Worm (Caenorhabditis elegans) whole organism, midembryonic: ENCODE results near the gene K08D10.10.

Experiments used
- T22C8.4 ChIP-seq: fragments of 200-800 bp; sonication (Bioruptor generic); IDR thresholded peaks from 2 replicates; pipeline ENCODE4 v1.3.6; 2022; ENCODE audit warnings: missing genetic modification characterization, missing compliant biosample characterization
- flt-1 ChIP-seq: fragments of 200-800 bp; sonication (Bioruptor generic); IDR thresholded peaks from 2 replicates; pipeline ENCODE4 v1.3.6; 2022; ENCODE audit warnings: missing genetic modification characterization, missing compliant biosample characterization
- ztf-23 ChIP-seq: fragments of 200-800 bp; sonication (Bioruptor generic); IDR thresholded peaks from 2 replicates; pipeline ENCODE4 v1.3.6; 2022; ENCODE audit warnings: missing genetic modification reagents, missing genetic modification characterization, missing compliant biosample characterization
- ztf-29 ChIP-seq: fragments of 200-800 bp; sonication (Bioruptor generic); IDR thresholded peaks from 2 replicates; pipeline ENCODE4 v1.3.6; 2022; ENCODE audit warnings: missing genetic modification reagents, missing genetic modification characterization, missing compliant biosample characterization

ce11 chrIV:4144784-4145183, 7.3 kb upstream of the K08D10.10 start, which contains the start of gene R07C12.3:
- TF ChIP-seq ztf-29 (GFP tag; lab: Robert Waterston, UW) (no peak), flt-1 (no peak), ztf-23 (GFP tag; lab: Robert Waterston, UW) (no peak), T22C8.4 (GFP tag; lab: Robert Waterston, UW) (no peak)
